Fruit fly (Drosophila melanogaster) S2 (cell line): ENCODE data around the gene PH4alphaSG2.

ENCODE experiments used
- CG8478 ChIP-seq: fragments of >200 bp; optimal IDR thresholded peaks from 2 replicates; lab custom pipeline; 2018
- CTCF ChIP-seq, 2 experiments: fragments of >200 bp; optimal IDR thresholded peaks; 2 replicates each; lab custom pipeline; 2018

The PH4alphaSG2 gene

DNA sequence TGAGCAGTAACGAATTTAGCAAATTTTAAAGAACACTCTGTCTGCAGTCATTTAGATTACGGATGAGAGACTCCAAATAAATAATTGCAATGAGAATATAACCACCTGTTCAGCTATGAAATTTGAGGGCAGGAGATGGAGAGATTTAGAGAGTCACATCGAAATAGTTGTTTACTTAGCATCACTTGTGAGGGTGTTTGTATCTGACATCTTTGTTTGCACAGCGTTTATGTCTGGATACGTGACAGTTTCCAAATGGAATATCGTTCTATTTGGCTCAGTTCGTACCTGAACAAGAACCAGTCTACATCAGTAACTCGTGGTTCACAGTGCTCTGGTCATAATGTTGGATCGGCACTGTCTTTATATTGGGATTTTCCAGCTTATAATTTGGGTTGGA is at the start of gene PH4alphaSG2:
TSS of gene PH4alphaSG2 (plus strand) at position 278 of the 400 bp plus-strand sequence.
- no peak for TF ChIP-seq CG8478 (lab: Kevin White, UChicago)
- TF ChIP-seq CTCF (optimal IDR thresholded peaks at IDR 0.05; lab: Kevin White, UChicago) = no peak

DNA sequence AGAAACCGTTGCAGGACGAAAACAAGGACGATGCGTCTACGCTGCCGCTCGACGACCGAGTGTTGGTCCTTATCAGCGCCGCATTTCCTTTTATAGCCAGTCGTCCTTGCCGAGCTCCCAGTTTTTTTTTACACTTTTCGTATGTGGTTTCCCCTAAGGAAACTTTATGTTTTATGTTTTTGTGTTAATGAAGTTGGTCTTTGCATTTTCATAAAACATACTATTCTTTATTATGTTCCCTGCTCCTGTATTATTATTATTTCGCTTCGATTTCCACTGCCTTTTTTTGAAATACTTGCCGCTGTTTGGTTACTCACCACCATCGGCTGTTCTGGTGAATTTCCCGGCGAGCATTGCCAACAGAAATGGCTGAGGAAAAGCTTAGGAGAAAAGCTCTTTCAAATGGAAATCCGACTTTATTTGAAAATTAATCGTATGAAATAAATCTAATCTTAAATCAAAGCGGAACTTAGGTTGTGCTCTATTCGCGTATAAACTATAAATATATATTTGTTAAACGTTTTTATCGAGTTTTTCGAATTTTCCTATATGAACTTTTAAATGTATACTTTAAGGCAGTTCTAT is 46.2 kb upstream of the PH4alphaSG2 start, which contains the start of gene CG15537:
TSS of gene CG15537 (minus strand) at position 51 of the 585 bp plus-strand sequence.
- no peak for TF ChIP-seq CTCF (optimal IDR thresholded peaks at IDR 0.05; lab: Kevin White, UChicago)
- no peak for TF ChIP-seq CG8478 (lab: Kevin White, UChicago)

dm6 chr3R:30444946-30445345 is 44.9 kb upstream of the PH4alphaSG2 start, which contains the start of gene Osi23:
Gene Osi23, minus strand, starts transcription at chr3R:30445046.
- TF ChIP-seq CTCF (optimal IDR thresholded peaks at IDR 0.05; lab: Kevin White, UChicago) (no peak), CG8478 (lab: Kevin White, UChicago) (no peak)

DNA sequence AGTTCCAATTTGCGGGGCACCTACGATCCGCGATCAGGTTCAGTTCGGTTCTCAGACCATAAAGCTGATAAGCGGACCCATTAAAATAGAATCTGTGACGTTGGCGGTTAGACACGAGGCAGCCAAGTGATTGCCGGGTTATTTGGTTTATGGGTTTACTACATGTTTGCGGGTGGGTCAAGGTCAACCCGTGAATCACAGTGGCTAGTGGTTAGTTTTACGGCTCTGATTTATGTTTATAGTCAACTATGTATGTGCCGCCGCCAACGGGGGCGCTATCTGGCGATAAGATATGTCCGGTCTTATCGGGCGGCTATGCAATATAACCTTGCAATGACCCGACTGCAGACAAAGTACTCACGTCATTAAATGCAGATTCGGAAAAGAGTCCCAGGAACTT is 40.4 kb upstream of the PH4alphaSG2 start:
- TF ChIP-seq CG8478 (lab: Kevin White, UChicago) (no peak), CTCF (optimal IDR thresholded peaks at IDR 0.05; lab: Kevin White, UChicago) (no peak)

DNA sequence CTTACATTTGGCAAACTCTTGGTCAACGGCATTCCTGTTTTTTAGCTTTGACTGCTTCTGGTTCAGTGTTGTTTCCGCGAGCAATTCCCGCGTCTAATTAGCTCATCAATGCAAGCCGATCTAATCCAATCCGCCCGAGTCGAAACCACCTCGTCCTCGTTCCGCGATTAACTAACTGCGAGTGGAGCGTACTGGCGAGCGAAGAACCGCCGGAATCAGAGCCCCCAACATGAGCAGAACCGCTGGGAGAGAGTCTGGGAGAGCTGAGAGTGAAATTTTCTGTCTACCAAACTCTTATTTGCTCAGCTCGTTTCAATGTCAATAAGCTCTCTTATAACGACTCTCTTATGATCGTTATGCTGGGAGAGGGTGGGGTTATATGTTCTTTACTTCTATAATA is 39.6 kb upstream of the PH4alphaSG2 start:
- TF ChIP-seq CTCF (optimal IDR thresholded peaks at IDR 0.05; lab: Kevin White, UChicago) (no peak), CG8478 (lab: Kevin White, UChicago) (no peak)

- no peak for TF ChIP-seq CG8478 (lab: Kevin White, UChicago)
- no peak for TF ChIP-seq CTCF (optimal IDR thresholded peaks at IDR 0.05; lab: Kevin White, UChicago)
Measured at dm6 chr3R:30450690-30451343, 39.1 kb upstream of the PH4alphaSG2 start.

DNA sequence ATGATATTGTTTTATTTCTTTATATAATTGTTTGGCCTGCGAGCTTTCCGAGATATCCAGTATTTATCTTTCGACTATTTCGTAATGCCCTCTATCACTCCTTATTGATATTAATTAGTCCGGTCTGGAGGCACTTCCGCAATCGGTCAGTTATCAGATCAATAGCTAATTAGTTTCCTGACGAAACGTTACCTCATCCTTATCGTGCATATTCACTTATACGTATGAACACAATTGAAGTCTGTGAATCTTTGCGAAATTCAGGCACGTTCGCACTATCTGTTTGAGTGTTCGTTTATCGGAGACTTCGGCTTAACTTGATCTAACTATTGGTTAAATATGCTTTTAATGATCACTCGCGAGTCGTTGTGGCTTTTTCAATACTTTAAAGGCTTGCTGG is 36.6 kb upstream of the PH4alphaSG2 start:
- TF ChIP-seq CTCF (optimal IDR thresholded peaks at IDR 0.05; lab: Kevin White, UChicago) (no peak), CG8478 (lab: Kevin White, UChicago) (no peak)

dm6 chr3R:30454442-30454841 is 35.4 kb upstream of the PH4alphaSG2 start:
- TF ChIP-seq CG8478 (lab: Kevin White, UChicago) = no peak
- no peak for TF ChIP-seq CTCF (optimal IDR thresholded peaks at IDR 0.05; lab: Kevin White, UChicago)

dm6 chr3R:30455817-30456544 is 33.9 kb upstream of the PH4alphaSG2 start, which contains the start of gene aralar1:
Gene aralar1, minus strand, starts transcription at chr3R:30455867.
- TF ChIP-seq CTCF (optimal IDR thresholded peaks at IDR 0.05; lab: Kevin White, UChicago) (peak in 1 of 2 experiments; percentile 64), CG8478 (lab: Kevin White, UChicago) (no peak)

- TF ChIP-seq CTCF (optimal IDR thresholded peaks at IDR 0.05; lab: Kevin White, UChicago) (peak; percentile 7 to 14), CG8478 (lab: Kevin White, UChicago) (no peak)
Measured at dm6 chr3R:30459066-30459935, 30.6 kb upstream of the PH4alphaSG2 start, which contains the start of the genes CG2224 and CDase. Gene CG2224, minus strand, starts transcription at chr3R:30459300. Gene CDase, plus strand, starts transcription at chr3R:30459521.

- TF ChIP-seq CTCF (optimal IDR thresholded peaks at IDR 0.05; lab: Kevin White, UChicago) = no peak
- no peak for TF ChIP-seq CG8478 (lab: Kevin White, UChicago)
Measured at dm6 chr3R:30460187-30460586, 29.7 kb upstream of the PH4alphaSG2 start.

DNA sequence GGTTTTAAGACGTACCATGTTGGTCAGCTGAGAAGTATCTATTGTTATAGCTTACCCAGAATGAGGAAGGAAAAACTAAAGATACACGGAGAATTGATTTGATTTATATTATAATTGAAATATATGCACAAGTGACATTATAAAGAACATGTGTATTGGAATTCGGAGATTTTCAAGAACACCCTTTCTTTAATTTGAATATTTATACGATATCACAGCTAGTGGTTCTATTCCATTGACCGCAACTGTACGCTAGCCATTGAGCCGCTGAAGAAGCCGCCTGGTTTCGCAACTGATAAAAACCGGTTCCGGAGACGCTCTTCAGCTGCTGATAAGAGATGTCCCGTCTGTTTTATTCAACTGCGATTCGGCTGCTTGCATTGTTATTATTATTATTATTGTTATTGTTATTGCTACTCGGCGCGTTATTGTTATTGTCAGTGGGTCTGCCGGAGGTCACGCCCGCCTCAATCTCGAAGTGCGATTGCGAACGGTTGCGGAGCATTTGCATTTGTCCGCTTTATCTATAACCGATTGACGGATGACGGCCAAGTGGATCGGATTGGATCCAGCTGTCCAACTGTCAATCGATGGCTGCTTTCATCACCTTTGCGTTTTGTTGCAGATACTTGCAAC is 28.1 kb upstream of the PH4alphaSG2 start:
- TF ChIP-seq CG8478 (lab: Kevin White, UChicago) = no peak
- TF ChIP-seq CTCF (optimal IDR thresholded peaks at IDR 0.05; lab: Kevin White, UChicago) = no peak

dm6 chr3R:30464244-30464643 is 25.6 kb upstream of the PH4alphaSG2 start:
- TF ChIP-seq CG8478 (lab: Kevin White, UChicago) (no peak), CTCF (optimal IDR thresholded peaks at IDR 0.05; lab: Kevin White, UChicago) (no peak)
